Worm (Caenorhabditis elegans) whole organism, early embryonic: Measurements from ENCODE around the gene B0496.1.
"Not testable (repeated sequence)": the region's sequence is repeated elsewhere in the genome, so short reads cannot be mapped to it uniquely, and the experiment has no call there.

Source experiments
- F13C5.2 ChIP-seq: sonication (generic microtip); optimal IDR thresholded peaks from 2 replicates; lab custom pipeline; 2017; ENCODE audit warnings: mild to moderate bottlenecking, missing genetic modification characterization, inconsistent platforms, missing compliant biosample characterization
- aly-1 ChIP-seq: sonication (generic microtip); optimal IDR thresholded peaks from 2 replicates; lab custom pipeline; 2016; ENCODE audit warnings: missing genetic modification characterization, missing compliant biosample characterization
- ama-1 ChIP-seq: fragments of 150-350 bp; optimal IDR thresholded peaks from 2 replicates; lab custom pipeline; 2014
- ceh-13 ChIP-seq: fragments of 200-800 bp; sonication (Bioruptor generic); optimal IDR thresholded peaks from 2 replicates; lab custom pipeline; 2018; ENCODE audit warnings: mild to moderate bottlenecking, missing genetic modification characterization, missing compliant biosample characterization
- ceh-36 ChIP-seq: sonication (generic microtip); optimal IDR thresholded peaks from 2 replicates; lab custom pipeline; 2016; ENCODE audit warnings: missing genetic modification characterization, inconsistent platforms, missing compliant biosample characterization
- ets-7 ChIP-seq: sonication (generic microtip); optimal IDR thresholded peaks from 2 replicates; lab custom pipeline; 2016; ENCODE audit warnings: missing genotype, missing genetic modification characterization, missing compliant biosample characterization
- flt-1 ChIP-seq: fragments of 200-800 bp; sonication (Bioruptor generic); IDR thresholded peaks from 2 replicates; pipeline ENCODE4 v1.3.6; 2022; ENCODE audit warnings: missing genetic modification characterization, missing compliant biosample characterization
- hmbx-1 ChIP-seq: sonication (generic microtip); optimal IDR thresholded peaks from 2 replicates; lab custom pipeline; 2016; ENCODE audit warnings: mild to moderate bottlenecking, missing genetic modification characterization, missing compliant biosample characterization
- hmg-4 ChIP-seq: fragments of 200-800 bp; sonication (Bioruptor generic); optimal IDR thresholded peaks from 2 replicates; lab custom pipeline; 2018; ENCODE audit warnings: mild to moderate bottlenecking, missing genetic modification characterization, missing compliant biosample characterization
- hnd-1 ChIP-seq: sonication (generic microtip); optimal IDR thresholded peaks from 2 replicates; lab custom pipeline; 2016; ENCODE audit warnings: missing genetic modification characterization, missing compliant biosample characterization
- pes-1 ChIP-seq: fragments of 200-800 bp; sonication (Bioruptor generic); IDR thresholded peaks from 2 replicates; pipeline ENCODE4 v1.3.6; 2022; ENCODE audit warnings: missing genetic modification reagents, missing genetic modification characterization, missing compliant biosample characterization
- scrt-1 ChIP-seq: fragments of 200-800 bp; sonication (Bioruptor generic); IDR thresholded peaks from 2 replicates; pipeline ENCODE4 v1.3.6; 2022; ENCODE audit warnings: missing genetic modification characterization, missing compliant biosample characterization
- tbx-11 ChIP-seq: fragments of 200-800 bp; sonication (Bioruptor generic); IDR thresholded peaks from 2 replicates; pipeline ENCODE4 v1.3.6; 2022; ENCODE audit warnings: missing genetic modification characterization, missing compliant biosample characterization
- tra-4 ChIP-seq: sonication (generic microtip); optimal IDR thresholded peaks from 2 replicates; lab custom pipeline; 2017; ENCODE audit warnings: missing genetic modification characterization, missing compliant biosample characterization

DNA sequence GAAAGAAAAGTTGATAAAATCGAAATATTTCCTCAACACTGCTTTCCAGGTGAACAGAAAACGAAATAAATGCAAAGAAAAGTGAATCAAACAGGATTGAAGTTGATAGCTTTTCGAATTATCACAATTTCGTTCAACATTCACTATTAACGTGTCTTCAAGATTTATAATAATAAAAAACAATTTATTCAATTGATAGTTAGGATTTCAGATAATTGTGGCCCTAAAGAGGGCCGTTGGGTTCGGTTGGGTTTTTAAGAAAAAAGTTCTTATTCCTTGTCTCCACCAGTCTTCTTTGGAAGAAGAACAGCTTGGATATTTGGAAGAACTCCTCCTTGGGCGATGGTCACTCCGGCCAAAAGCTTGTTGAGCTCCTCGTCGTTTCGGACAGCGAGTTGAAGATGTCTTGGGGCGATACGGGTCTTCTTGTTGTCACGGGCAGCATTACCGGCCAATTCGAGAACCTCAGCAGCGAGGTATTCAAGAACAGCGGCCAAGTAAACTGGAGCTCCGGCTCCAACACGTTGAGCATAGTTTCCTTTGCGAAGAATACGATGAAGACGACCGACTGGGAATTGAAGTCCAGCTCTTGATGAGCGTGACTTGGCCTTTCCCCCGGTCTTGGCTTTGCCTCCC is 39.6 kb downstream of the B0496.1 start:
- TF ChIP-seq F13C5.2; hmbx-1 (tag; lab: Kevin White, UChicago); pes-1 (GFP tag; lab: Robert Waterston, UW); tra-4 (tag; lab: Kevin White, UChicago); ceh-13 (GFP tag; lab: Kevin White, UChicago); scrt-1 (GFP tag; lab: Robert Waterston, UW); ets-7 (tag; lab: Kevin White, UChicago); hnd-1 (tag; lab: Kevin White, UChicago); hmg-4; ceh-36 (tag; lab: Kevin White, UChicago): not testable (repeated sequence)
- TF ChIP-seq ama-1 (lab: Kevin White, UChicago): peak; percentile 69
- TF ChIP-seq aly-1 (tag; lab: Kevin White, UChicago): peak; percentile 39
- TF ChIP-seq flt-1 (GFP tag; lab: Robert Waterston, UW): peak; percentile 39; the same call in 1 of the 2 replicates
- TF ChIP-seq tbx-11 (GFP tag; lab: Robert Waterston, UW): peak; percentile 8; the same call in 1 of the 2 replicates
